Worm (Caenorhabditis elegans) whole organism, late embryonic: Measurements from ENCODE around the gene lgc-13.

Experiments
- F13H6.1 ChIP-seq: sonication (generic microtip); optimal IDR thresholded peaks from 2 replicates; lab custom pipeline; 2016; ENCODE audit warnings: missing genetic modification characterization, missing compliant biosample characterization
- ama-1 ChIP-seq: fragments of 150-350 bp; optimal IDR thresholded peaks from 2 replicates; lab custom pipeline; 2014
- ceh-14 ChIP-seq: sonication (generic microtip); optimal IDR thresholded peaks from 2 replicates; lab custom pipeline; 2016; ENCODE audit warnings: missing genotype, missing genetic modification characterization, missing compliant biosample characterization
- ceh-34 ChIP-seq: sonication (generic microtip); optimal IDR thresholded peaks from 2 replicates; lab custom pipeline; 2016; ENCODE audit warnings: mild to moderate bottlenecking, missing genetic modification characterization, missing compliant biosample characterization
- mec-3 ChIP-seq: sonication (generic microtip); optimal IDR thresholded peaks from 2 replicates; lab custom pipeline; 2016; ENCODE audit warnings: borderline replicate concordance, missing genetic modification characterization, missing compliant biosample characterization
- nhr-11 ChIP-seq: fragments of 150-350 bp; optimal IDR thresholded peaks from 2 replicates; lab custom pipeline; 2014; ENCODE audit warnings: missing biosample characterization, missing genetic modification characterization
- odd-2 ChIP-seq: sonication (generic microtip); optimal IDR thresholded peaks from 2 replicates; lab custom pipeline; 2017; ENCODE audit warnings: antibody characterized with exemption, mild to moderate bottlenecking, missing genetic modification characterization, missing compliant biosample characterization
- pha-4 ChIP-seq: fragments of 150-350 bp; optimal IDR thresholded peaks from 2 replicates; lab custom pipeline; 2018; ENCODE audit warnings: missing biosample characterization, missing genetic modification reagents, missing genetic modification characterization
- pqm-1 ChIP-seq: sonication (generic microtip); optimal IDR thresholded peaks from 2 replicates; lab custom pipeline; 2016; ENCODE audit warnings: missing genetic modification characterization, missing compliant biosample characterization
- ref-2 ChIP-seq: sonication (generic microtip); optimal IDR thresholded peaks from 2 replicates; lab custom pipeline; 2016; ENCODE audit warnings: missing genetic modification characterization, missing compliant biosample characterization

- TF ChIP-seq ceh-34 (tag; lab: Kevin White, UChicago) (no peak), odd-2 (tag; lab: Kevin White, UChicago) (no peak), ceh-14 (no peak), mec-3 (no peak), ref-2 (tag; lab: Kevin White, UChicago) (no peak), nhr-11 (tag; lab: Kevin White, UChicago) (no peak), F13H6.1 (tag; lab: Kevin White, UChicago) (no peak), pqm-1 (tag; lab: Kevin White, UChicago) (no peak), ama-1 (lab: Kevin White, UChicago) (no peak), pha-4 (no peak)
These were observed 12.3 kb downstream of the lgc-13 start, which contains the start of gene lgc-17 for ce11 chrX:12121285-12121684.
